Worm (Caenorhabditis elegans) whole organism, mixed stage, embryonic: ENCODE results near the gene W07G4.5.

Experiments
- bed-3 ChIP-seq: fragments of 200-800 bp; sonication (Bioruptor generic); optimal IDR thresholded peaks from 3 replicates; lab custom pipeline; 2018; ENCODE audit warnings: mild to moderate bottlenecking, missing genetic modification characterization, moderate library complexity, missing compliant biosample characterization
- ceh-43 ChIP-seq: fragments of 200-800 bp; sonication (Bioruptor generic); optimal IDR thresholded peaks from 2 replicates; lab custom pipeline; 2018; ENCODE audit warnings: mild to moderate bottlenecking, missing genetic modification characterization, moderate library complexity, missing compliant biosample characterization
- ceh-83 ChIP-seq: fragments of 200-800 bp; sonication (Bioruptor generic); optimal IDR thresholded peaks from 2 replicates; lab custom pipeline; 2018; ENCODE audit warnings: mild to moderate bottlenecking, missing genetic modification characterization, missing compliant biosample characterization
- ces-1 ChIP-seq: fragments of 150-350 bp; optimal IDR thresholded peaks from 2 replicates; lab custom pipeline; 2014; ENCODE audit warnings: missing biosample characterization, missing genetic modification reagents, missing genetic modification characterization
- cnd-1 ChIP-seq: fragments of 200-800 bp; sonication (Bioruptor generic); optimal IDR thresholded peaks from 2 replicates; lab custom pipeline; 2018; ENCODE audit warnings: mild to moderate bottlenecking, missing genetic modification characterization, missing compliant biosample characterization
- drap-1 ChIP-seq: fragments of 200-800 bp; sonication (Bioruptor generic); optimal IDR thresholded peaks from 3 replicates; lab custom pipeline; 2018; ENCODE audit warnings: mild to moderate bottlenecking, missing genetic modification characterization, missing compliant biosample characterization
- elt-1 ChIP-seq: sonication (generic microtip); optimal IDR thresholded peaks from 2 replicates; lab custom pipeline; 2017; ENCODE audit warnings: missing genetic modification characterization, mild to moderate bottlenecking, missing compliant biosample characterization, antibody characterized with exemption, moderate library complexity, borderline replicate concordance; ENCODE audit not compliant: insufficient read depth
- elt-3 ChIP-seq: fragments of 150-350 bp; optimal IDR thresholded peaks from 2 replicates; lab custom pipeline; 2014; ENCODE audit warnings: missing biosample characterization, missing genetic modification characterization
- flh-1 ChIP-seq: fragments of 200-800 bp; sonication (Bioruptor generic); optimal IDR thresholded peaks from 2 replicates; lab custom pipeline; 2018; ENCODE audit warnings: mild to moderate bottlenecking, missing genetic modification characterization, moderate library complexity, missing compliant biosample characterization
- ham-2 ChIP-seq: fragments of 200-800 bp; sonication (Bioruptor generic); optimal IDR thresholded peaks from 2 replicates; lab custom pipeline; 2018; ENCODE audit warnings: mild to moderate bottlenecking, missing genetic modification characterization, missing compliant biosample characterization
- hlh-1 ChIP-seq: fragments of 150-350 bp; optimal IDR thresholded peaks from 2 replicates; lab custom pipeline; 2014; ENCODE audit warnings: missing biosample characterization, missing genetic modification reagents, missing genetic modification characterization
- lin-13 ChIP-seq: fragments of 150-350 bp; optimal IDR thresholded peaks from 2 replicates; lab custom pipeline; 2014; ENCODE audit warnings: missing biosample characterization, missing genetic modification characterization
- lin-32 ChIP-seq: fragments of 200-800 bp; sonication (Bioruptor generic); optimal IDR thresholded peaks from 2 replicates; lab custom pipeline; 2018; ENCODE audit warnings: mild to moderate bottlenecking, missing genetic modification characterization, missing compliant biosample characterization
- lsy-2 ChIP-seq: fragments of 150-350 bp; optimal IDR thresholded peaks from 2 replicates; lab custom pipeline; 2014; ENCODE audit warnings: missing biosample characterization, missing genetic modification characterization
- mab-5 ChIP-seq: fragments of 150-350 bp; optimal IDR thresholded peaks from 2 replicates; lab custom pipeline; 2014; ENCODE audit warnings: missing biosample characterization, missing genetic modification characterization
- mep-1 ChIP-seq: fragments of 150-350 bp; optimal IDR thresholded peaks from 2 replicates; lab custom pipeline; 2017; ENCODE audit warnings: missing biosample characterization, missing genetic modification reagents, missing genetic modification characterization, inconsistent platforms
- mls-2 ChIP-seq: sonication (generic microtip); optimal IDR thresholded peaks from 2 replicates; lab custom pipeline; 2016; ENCODE audit warnings: mild to moderate bottlenecking, missing genetic modification characterization, moderate library complexity, missing compliant biosample characterization
- nhr-12 ChIP-seq: fragments of 150-350 bp; optimal IDR thresholded peaks from 2 replicates; lab custom pipeline; 2014; ENCODE audit warnings: missing biosample characterization, missing genetic modification characterization
- nhr-2 ChIP-seq: fragments of 150-350 bp; optimal IDR thresholded peaks from 2 replicates; lab custom pipeline; 2014; ENCODE audit warnings: missing biosample characterization, missing genetic modification characterization
- nhr-237 ChIP-seq: fragments of 150-350 bp; optimal IDR thresholded peaks from 2 replicates; lab custom pipeline; 2014; ENCODE audit warnings: missing biosample characterization, missing genetic modification characterization
- nhr-76 ChIP-seq: sonication (generic microtip); optimal IDR thresholded peaks from 2 replicates; lab custom pipeline; 2017; ENCODE audit warnings: missing biosample characterization, missing genetic modification characterization
- pha-4 ChIP-seq: fragments of 150-350 bp; optimal IDR thresholded peaks from 2 replicates; lab custom pipeline; 2018; ENCODE audit warnings: missing biosample characterization, missing genetic modification reagents, missing genetic modification characterization
- snpc-4 ChIP-seq: fragments of 150-350 bp; optimal IDR thresholded peaks from 2 replicates; lab custom pipeline; 2014; ENCODE audit warnings: missing biosample characterization, missing genetic modification characterization
- sptf-1 ChIP-seq: sonication (generic microtip); optimal IDR thresholded peaks from 2 replicates; lab custom pipeline; 2017; ENCODE audit warnings: mild to moderate bottlenecking, missing genetic modification characterization, moderate library complexity, missing compliant biosample characterization
- tbx-8 ChIP-seq: fragments of 200-800 bp; sonication (Bioruptor generic); optimal IDR thresholded peaks from 2 replicates; lab custom pipeline; 2018; ENCODE audit warnings: mild to moderate bottlenecking, missing genetic modification characterization, moderate library complexity, missing compliant biosample characterization
- unc-120 ChIP-seq: sonication (generic microtip); optimal IDR thresholded peaks from 2 replicates; lab custom pipeline; 2017; ENCODE audit warnings: missing genetic modification characterization, missing compliant biosample characterization; ENCODE audit not compliant: poor library complexity, severe bottlenecking
- unc-62 ChIP-seq: fragments of 150-350 bp; optimal IDR thresholded peaks from 2 replicates; lab custom pipeline; 2014; ENCODE audit warnings: missing biosample characterization, missing genetic modification reagents, missing genetic modification characterization
- zip-8 ChIP-seq: fragments of 150-350 bp; optimal IDR thresholded peaks from 2 replicates; lab custom pipeline; 2014; ENCODE audit warnings: missing biosample characterization, missing genetic modification characterization

The W07G4.5 gene

DNA sequence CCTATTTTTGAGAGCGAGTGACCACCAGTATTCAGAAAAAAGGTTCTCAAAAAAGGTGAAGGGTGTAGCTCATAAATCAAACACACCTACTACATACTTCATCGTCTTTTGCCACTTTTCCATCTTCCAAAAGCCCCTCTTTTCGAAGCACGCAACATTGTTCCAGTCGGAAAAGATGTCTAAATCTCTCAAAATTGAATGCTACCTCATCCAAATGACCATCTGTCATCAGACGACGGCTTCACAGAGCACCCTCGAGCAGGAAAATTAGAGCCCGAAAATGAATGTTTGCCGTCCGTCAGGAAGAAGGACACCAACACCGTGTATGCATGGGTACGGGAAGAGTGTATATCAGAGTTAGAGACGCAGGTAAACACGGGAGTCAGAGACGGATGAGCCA is 26.2 kb upstream of the W07G4.5 start:
- TF ChIP-seq flh-1 (GFP tag; lab: Kevin White, UChicago): no peak
- TF ChIP-seq ces-1 (GFP tag; lab: Kevin White, UChicago): no peak
- TF ChIP-seq mab-5 (tag; lab: Kevin White, UChicago): no peak
- TF ChIP-seq unc-120 (tag; lab: Kevin White, UChicago): no peak
- peak; percentile 89 for TF ChIP-seq cnd-1
- peak; percentile 94 for TF ChIP-seq lin-32 (GFP tag; lab: Kevin White, UChicago)
- no peak for TF ChIP-seq nhr-12 (tag; lab: Kevin White, UChicago)
- TF ChIP-seq mls-2 (tag; lab: Kevin White, UChicago): no peak
- no peak for TF ChIP-seq hlh-1 (tag; lab: Kevin White, UChicago)
- TF ChIP-seq ham-2: no peak
- no peak for TF ChIP-seq elt-3
- TF ChIP-seq lin-13: no peak
- no peak for TF ChIP-seq lsy-2 (tag; lab: Kevin White, UChicago)
- TF ChIP-seq, all 35 proteins: peak for 2

DNA sequence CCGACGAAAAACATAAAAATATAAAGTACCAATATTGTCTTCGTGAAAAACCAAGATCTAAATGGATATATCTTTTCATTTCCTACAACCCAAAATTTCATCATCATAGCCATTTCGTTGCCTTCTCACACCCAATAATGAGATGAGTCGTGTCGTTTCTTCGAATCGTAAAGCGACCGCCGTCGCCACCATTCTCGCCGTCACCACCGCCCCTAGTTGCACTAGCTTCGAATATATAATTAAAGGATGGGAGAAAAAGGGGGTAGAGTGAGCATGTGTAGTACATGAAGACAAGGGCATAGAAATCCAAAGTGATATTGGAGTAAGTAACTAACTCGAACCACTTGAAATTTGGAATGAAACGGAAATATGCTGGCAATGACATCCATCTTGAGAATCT is 25.5 kb upstream of the W07G4.5 start:
- TF ChIP-seq nhr-12 (tag; lab: Kevin White, UChicago) (no peak), ces-1 (GFP tag; lab: Kevin White, UChicago) (peak; percentile 91)

- TF ChIP-seq ces-1 (GFP tag; lab: Kevin White, UChicago) (peak; percentile 100), hlh-1 (tag; lab: Kevin White, UChicago) (peak; percentile 5), unc-120 (tag; lab: Kevin White, UChicago) (no peak), unc-62 (GFP tag; lab: Kevin White, UChicago) (peak; percentile 45), nhr-2 (tag; lab: Kevin White, UChicago) (peak; percentile 10), cnd-1 (peak; percentile 64)
Observed at ce11 chrV:13024499-13024898, 23.3 kb upstream of the W07G4.5 start.

DNA sequence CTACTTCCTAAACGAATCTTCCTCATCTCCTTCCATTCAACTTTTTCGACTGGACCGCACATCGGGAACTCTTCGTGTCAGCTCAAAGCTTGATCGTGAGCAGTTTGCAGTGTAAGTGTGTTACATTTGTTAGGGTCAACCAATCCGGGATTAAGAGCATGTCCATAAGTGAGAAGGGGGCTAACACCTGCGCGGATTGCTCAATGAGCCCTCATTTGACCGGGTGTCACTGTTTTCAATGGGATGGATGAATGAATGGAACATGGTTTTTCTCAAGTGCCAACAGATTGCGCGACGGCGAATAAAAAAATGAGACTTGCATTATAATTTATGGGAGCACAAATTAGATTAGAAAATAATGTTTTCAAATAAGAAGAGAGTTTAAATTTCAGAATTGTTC is 22.5 kb upstream of the W07G4.5 start:
- TF ChIP-seq flh-1 (GFP tag; lab: Kevin White, UChicago) (no peak), nhr-2 (tag; lab: Kevin White, UChicago) (peak; percentile 85), ces-1 (GFP tag; lab: Kevin White, UChicago) (peak; percentile 54), bed-3 (GFP tag; lab: Kevin White, UChicago) (no peak), elt-1 (tag; lab: Kevin White, UChicago) (no peak), elt-3 (no peak), sptf-1 (tag; lab: Kevin White, UChicago) (no peak), nhr-237 (no peak), lin-32 (GFP tag; lab: Kevin White, UChicago) (no peak), ceh-43 (GFP tag; lab: Kevin White, UChicago) (no peak)

DNA sequence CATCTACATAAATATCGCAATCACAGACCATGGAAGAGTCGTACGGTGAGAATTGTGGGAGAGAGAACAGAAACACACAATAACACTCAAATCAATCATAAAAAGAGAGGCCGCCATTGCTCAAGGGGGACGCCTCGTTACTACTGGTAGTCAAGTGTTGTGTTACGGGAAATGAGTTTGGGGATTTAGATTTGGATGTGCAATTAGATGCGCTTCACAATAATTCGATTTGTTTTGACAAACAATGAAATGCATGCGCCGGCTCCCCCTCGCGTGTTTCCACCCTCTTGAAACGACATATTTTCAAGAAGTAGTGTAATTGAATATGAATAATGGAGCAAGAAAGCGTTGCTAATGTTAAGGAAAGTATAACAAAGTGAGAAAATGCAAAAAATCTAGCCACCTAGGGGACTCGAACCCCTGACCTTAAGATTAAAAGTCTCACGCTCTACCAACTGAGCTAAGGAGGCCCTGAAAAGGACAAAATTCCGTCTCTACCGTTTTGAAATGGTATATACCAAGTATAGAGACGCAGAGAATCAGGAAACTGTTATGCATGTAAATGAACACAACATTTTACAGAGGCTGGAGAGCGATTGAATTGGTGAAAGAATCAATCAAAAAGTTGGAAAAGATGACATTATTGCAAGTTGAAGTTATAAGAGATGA is 21.0 kb upstream of the W07G4.5 start:
- no peak for TF ChIP-seq nhr-237
- no peak for TF ChIP-seq pha-4 (tag; lab: Kevin White, UChicago)
- no peak for TF ChIP-seq drap-1
- peak; percentile 78 for TF ChIP-seq zip-8
- no peak for TF ChIP-seq bed-3 (GFP tag; lab: Kevin White, UChicago)
- peak; percentile 94 for TF ChIP-seq ces-1 (GFP tag; lab: Kevin White, UChicago)

- TF ChIP-seq nhr-76: no peak
- TF ChIP-seq ces-1 (GFP tag; lab: Kevin White, UChicago): peak; percentile 99
Observed at ce11 chrV:13028871-13029270, 18.9 kb upstream of the W07G4.5 start.

ce11 chrV:13033223-13033622 is 14.6 kb upstream of the W07G4.5 start, which contains the start of gene W07G4.1:
Gene W07G4.1 (plus strand): TSS chrV:13033523.
- TF ChIP-seq mab-5 (tag; lab: Kevin White, UChicago): no peak
- TF ChIP-seq cnd-1: no peak
- no peak for TF ChIP-seq tbx-8
- no peak for TF ChIP-seq zip-8
- no peak for TF ChIP-seq ceh-83
- TF ChIP-seq snpc-4 (tag; lab: Kevin White, UChicago): no peak
- TF ChIP-seq drap-1: no peak
- no peak for TF ChIP-seq mep-1 (tag; lab: Kevin White, UChicago)
- no peak for TF ChIP-seq elt-1 (tag; lab: Kevin White, UChicago)
